Worm (Caenorhabditis elegans) whole organism, late embryonic: ENCODE results near the gene aakb-1.
A peak's percentile ranks its signal among the peaks of the same experiment; 100 is the strongest.

Source experiments
- C38D4.7 ChIP-seq: fragments of 200-800 bp; sonication (Bioruptor generic); optimal IDR thresholded peaks from 2 replicates; lab custom pipeline; 2018; ENCODE audit warnings: mild to moderate bottlenecking, missing genetic modification characterization, moderate library complexity, missing compliant biosample characterization
- F13H6.1 ChIP-seq: sonication (generic microtip); optimal IDR thresholded peaks from 2 replicates; lab custom pipeline; 2016; ENCODE audit warnings: missing genetic modification characterization, missing compliant biosample characterization
- K09A11.1 ChIP-seq: sonication (generic microtip); optimal IDR thresholded peaks from 2 replicates; lab custom pipeline; 2017; ENCODE audit warnings: antibody characterized with exemption, mild to moderate bottlenecking, missing genetic modification characterization, missing compliant biosample characterization; ENCODE audit not compliant: insufficient read depth
- T23F11.4 ChIP-seq: fragments of 200-800 bp; sonication (Bioruptor generic); optimal IDR thresholded peaks from 2 replicates; lab custom pipeline; 2018; ENCODE audit warnings: mild to moderate bottlenecking, missing genetic modification characterization, missing compliant biosample characterization
- Y22D7AL.16 ChIP-seq: sonication (generic microtip); optimal IDR thresholded peaks from 2 replicates; lab custom pipeline; 2016; ENCODE audit warnings: missing genetic modification characterization, missing compliant biosample characterization
- ahr-1 ChIP-seq: sonication (generic microtip); optimal IDR thresholded peaks from 2 replicates; lab custom pipeline; 2016; ENCODE audit warnings: missing genetic modification characterization, missing compliant biosample characterization
- ama-1 ChIP-seq: fragments of 150-350 bp; optimal IDR thresholded peaks from 2 replicates; lab custom pipeline; 2014
- ceh-14 ChIP-seq: sonication (generic microtip); optimal IDR thresholded peaks from 2 replicates; lab custom pipeline; 2016; ENCODE audit warnings: missing genotype, missing genetic modification characterization, missing compliant biosample characterization
- ceh-18 ChIP-seq: sonication (generic microtip); optimal IDR thresholded peaks from 2 replicates; lab custom pipeline; 2016; ENCODE audit warnings: missing genetic modification characterization, missing compliant biosample characterization
- ceh-19 ChIP-seq: fragments of 200-800 bp; sonication (Bioruptor generic); optimal IDR thresholded peaks from 2 replicates; lab custom pipeline; 2018; ENCODE audit warnings: mild to moderate bottlenecking, missing genetic modification characterization, missing compliant biosample characterization
- ceh-30 ChIP-seq: fragments of 150-350 bp; optimal IDR thresholded peaks from 2 replicates; lab custom pipeline; 2014; ENCODE audit warnings: missing biosample characterization, missing genetic modification characterization
- ceh-31 ChIP-seq: sonication (generic microtip); optimal IDR thresholded peaks from 2 replicates; lab custom pipeline; 2016; ENCODE audit warnings: missing genetic modification characterization, missing compliant biosample characterization
- ceh-6 ChIP-seq: fragments of 200-800 bp; sonication (Bioruptor generic); optimal IDR thresholded peaks from 2 replicates; lab custom pipeline; 2018; ENCODE audit warnings: mild to moderate bottlenecking, missing genetic modification characterization, missing compliant biosample characterization
- ceh-9 ChIP-seq: sonication (generic microtip); optimal IDR thresholded peaks from 2 replicates; lab custom pipeline; 2016; ENCODE audit warnings: mild to moderate bottlenecking, missing genetic modification characterization, inconsistent platforms, missing compliant biosample characterization
- che-1 ChIP-seq: sonication (generic microtip); optimal IDR thresholded peaks from 2 replicates; lab custom pipeline; 2016; ENCODE audit warnings: mild to moderate bottlenecking, missing genetic modification characterization, missing compliant biosample characterization
- dve-1 ChIP-seq: sonication (generic microtip); optimal IDR thresholded peaks from 2 replicates; lab custom pipeline; 2017; ENCODE audit warnings: antibody characterized with exemption, mild to moderate bottlenecking, missing genetic modification characterization, missing compliant biosample characterization
- elt-2 ChIP-seq: sonication (generic microtip); optimal IDR thresholded peaks from 2 replicates; lab custom pipeline; 2016; ENCODE audit warnings: missing genetic modification reagents, missing genetic modification characterization, missing compliant biosample characterization
- elt-4 ChIP-seq: sonication (generic microtip); optimal IDR thresholded peaks from 2 replicates; lab custom pipeline; 2016; ENCODE audit warnings: missing genetic modification characterization, missing compliant biosample characterization
- ets-4 ChIP-seq: sonication (generic microtip); optimal IDR thresholded peaks from 2 replicates; lab custom pipeline; 2016; ENCODE audit warnings: missing genetic modification characterization, missing compliant biosample characterization
- eyg-1 ChIP-seq: sonication (generic microtip); optimal IDR thresholded peaks from 2 replicates; lab custom pipeline; 2016; ENCODE audit warnings: missing genotype, missing genetic modification characterization, missing compliant biosample characterization
- fax-1 ChIP-seq: sonication (generic microtip); optimal IDR thresholded peaks from 2 replicates; lab custom pipeline; 2016; ENCODE audit warnings: missing genotype, missing genetic modification characterization, missing compliant biosample characterization
- gmeb-2 ChIP-seq: sonication (generic microtip); optimal IDR thresholded peaks from 2 replicates; lab custom pipeline; 2016; ENCODE audit warnings: missing genetic modification characterization, inconsistent platforms, missing compliant biosample characterization
- hlh-13 ChIP-seq: fragments of 200-800 bp; sonication (Bioruptor generic); optimal IDR thresholded peaks from 2 replicates; lab custom pipeline; 2018; ENCODE audit warnings: mild to moderate bottlenecking, missing genetic modification characterization, missing compliant biosample characterization
- hlh-15 ChIP-seq: sonication (generic microtip); optimal IDR thresholded peaks from 2 replicates; lab custom pipeline; 2016; ENCODE audit warnings: missing genetic modification characterization, missing compliant biosample characterization
- hlh-6 ChIP-seq: sonication (generic microtip); optimal IDR thresholded peaks from 2 replicates; lab custom pipeline; 2016; ENCODE audit warnings: missing genotype, missing genetic modification characterization, missing compliant biosample characterization
- hlh-8 ChIP-seq: sonication (generic microtip); optimal IDR thresholded peaks from 2 replicates; lab custom pipeline; 2016; ENCODE audit warnings: missing genotype, missing genetic modification characterization, missing compliant biosample characterization
- lim-6 ChIP-seq: sonication (generic microtip); optimal IDR thresholded peaks from 2 replicates; lab custom pipeline; 2016; ENCODE audit warnings: missing genetic modification characterization, missing compliant biosample characterization
- nfya-1 ChIP-seq: sonication (generic microtip); optimal IDR thresholded peaks from 2 replicates; lab custom pipeline; 2017; ENCODE audit warnings: missing genetic modification characterization, mild to moderate bottlenecking, missing compliant biosample characterization, antibody characterized with exemption, moderate library complexity
- npax-4 ChIP-seq: sonication (generic microtip); optimal IDR thresholded peaks from 2 replicates; lab custom pipeline; 2016; ENCODE audit warnings: missing genetic modification characterization, missing compliant biosample characterization
- odd-2 ChIP-seq: sonication (generic microtip); optimal IDR thresholded peaks from 2 replicates; lab custom pipeline; 2017; ENCODE audit warnings: antibody characterized with exemption, mild to moderate bottlenecking, missing genetic modification characterization, missing compliant biosample characterization
- pag-3 ChIP-seq: sonication (generic microtip); optimal IDR thresholded peaks from 2 replicates; lab custom pipeline; 2016; ENCODE audit warnings: missing compliant biosample characterization, missing genetic modification characterization, borderline replicate concordance
- pha-4 ChIP-seq: fragments of 150-350 bp; optimal IDR thresholded peaks from 2 replicates; lab custom pipeline; 2018; ENCODE audit warnings: missing biosample characterization, missing genetic modification reagents, missing genetic modification characterization
- pqm-1 ChIP-seq: sonication (generic microtip); optimal IDR thresholded peaks from 2 replicates; lab custom pipeline; 2016; ENCODE audit warnings: missing genetic modification characterization, missing compliant biosample characterization
- pros-1 ChIP-seq: fragments of 150-350 bp; optimal IDR thresholded peaks from 2 replicates; lab custom pipeline; 2014; ENCODE audit warnings: missing biosample characterization, missing genetic modification reagents, missing genetic modification characterization
- ref-2 ChIP-seq: sonication (generic microtip); optimal IDR thresholded peaks from 2 replicates; lab custom pipeline; 2016; ENCODE audit warnings: missing genetic modification characterization, missing compliant biosample characterization
- syd-9 ChIP-seq: sonication (generic microtip); optimal IDR thresholded peaks from 2 replicates; lab custom pipeline; 2016; ENCODE audit warnings: mild to moderate bottlenecking, missing genetic modification characterization, moderate library complexity, missing compliant biosample characterization
- tbx-7 ChIP-seq: sonication (generic microtip); optimal IDR thresholded peaks from 2 replicates; lab custom pipeline; 2016; ENCODE audit warnings: missing genotype, missing genetic modification characterization, missing compliant biosample characterization
- ttx-3 ChIP-seq: sonication (generic microtip); optimal IDR thresholded peaks from 2 replicates; lab custom pipeline; 2016; ENCODE audit warnings: missing genetic modification reagents, missing genetic modification characterization, missing compliant biosample characterization
- unc-3 ChIP-seq, 2 experiments: fragments of 200-800 bp in 1 of 2; sonication (Bioruptor generic) in 1 of 2; sonication (generic microtip) in 1 of 2; conservative IDR thresholded peaks in 1 of 2; optimal IDR thresholded peaks in 1 of 2; 2 replicates each; pipeline versions ENCODE4 v1.3.6 to Lab custom; 2016 to 2022; ENCODE audit warnings: missing compliant biosample characterization in 2 of 2, missing genetic modification characterization in 2 of 2, missing genetic modification reagents in 1 of 2

The aakb-1 gene

DNA sequence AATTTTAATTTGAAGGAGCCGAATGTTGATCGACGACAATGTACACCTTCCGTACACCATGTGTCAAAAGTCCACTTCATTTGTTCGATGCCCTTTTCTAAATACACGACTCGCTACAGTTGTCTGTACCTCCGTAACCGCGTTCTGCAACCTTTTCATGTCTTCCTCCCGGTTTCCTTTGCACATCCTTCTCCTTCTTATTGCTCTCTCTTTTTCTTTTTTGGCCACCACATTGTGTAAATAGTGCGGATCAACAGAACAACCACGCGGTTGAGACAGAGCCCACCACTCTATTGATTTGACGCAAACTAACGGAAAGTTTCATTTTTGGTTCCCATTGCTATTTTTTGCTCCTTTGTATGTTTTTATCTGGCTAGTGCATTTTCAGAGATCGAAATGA is 12.2 kb upstream of the aakb-1 start:
- TF ChIP-seq K09A11.1 (no peak), gmeb-2 (tag; lab: Kevin White, UChicago) (no peak), lim-6 (tag; lab: Kevin White, UChicago) (no peak), C38D4.7 (GFP tag; lab: Kevin White, UChicago) (no peak), ceh-19 (GFP tag; lab: Kevin White, UChicago) (no peak), ttx-3 (tag; lab: Kevin White, UChicago) (no peak), ets-4 (tag; lab: Kevin White, UChicago) (no peak), ceh-30 (tag; lab: Kevin White, UChicago) (no peak), fax-1 (tag; lab: Kevin White, UChicago) (no peak), odd-2 (tag; lab: Kevin White, UChicago) (no peak), ceh-18 (tag; lab: Kevin White, UChicago) (no peak), elt-2 (no peak), pha-4 (tag; lab: Kevin White, UChicago) (no peak), pros-1 (tag; lab: Kevin White, UChicago) (no peak)

ce11 chrX:13744543-13745113 is 10.9 kb upstream of the aakb-1 start:
- TF ChIP-seq pqm-1 (tag; lab: Kevin White, UChicago) (no peak), ceh-18 (tag; lab: Kevin White, UChicago) (peak; percentile 50), fax-1 (tag; lab: Kevin White, UChicago) (no peak)

ce11 chrX:13745558-13745957 is 10.0 kb upstream of the aakb-1 start:
- TF ChIP-seq che-1 (tag; lab: Kevin White, UChicago) (no peak), ceh-6 (GFP tag; lab: Kevin White, UChicago) (no peak), eyg-1 (tag; lab: Kevin White, UChicago) (no peak), ttx-3 (tag; lab: Kevin White, UChicago) (no peak), pag-3 (tag; lab: Kevin White, UChicago) (no peak), tbx-7 (tag; lab: Kevin White, UChicago) (no peak), ceh-31 (no peak), syd-9 (tag; lab: Kevin White, UChicago) (no peak), ceh-9 (tag; lab: Kevin White, UChicago) (no peak), dve-1 (tag; lab: Kevin White, UChicago) (no peak), elt-4 (tag; lab: Kevin White, UChicago) (no peak), hlh-13 (no peak), ceh-14 (tag; lab: Kevin White, UChicago) (no peak), npax-4 (tag; lab: Kevin White, UChicago) (no peak), K09A11.1 (no peak), pros-1 (tag; lab: Kevin White, UChicago) (no peak), F13H6.1 (no peak), hlh-15 (tag; lab: Kevin White, UChicago) (no peak), odd-2 (tag; lab: Kevin White, UChicago) (no peak)

DNA sequence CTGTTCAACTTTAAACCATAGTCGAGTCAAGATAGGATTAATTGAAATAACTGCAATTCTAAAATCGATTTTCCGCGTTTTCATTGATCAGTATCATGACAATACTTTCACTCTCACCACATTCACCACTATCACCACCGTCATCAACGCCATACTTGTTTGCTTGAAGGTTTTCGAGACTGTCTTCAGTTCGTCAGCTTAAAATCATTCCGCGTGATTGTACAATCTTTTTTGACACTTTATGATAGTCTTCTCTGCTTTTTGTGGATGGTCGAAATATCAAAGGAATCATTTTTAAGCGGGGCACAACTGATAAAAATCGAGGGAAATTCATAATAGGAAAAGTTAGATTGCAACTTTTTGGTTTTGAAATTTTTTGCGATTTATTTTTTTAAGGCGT is 9.3 kb upstream of the aakb-1 start:
- no peak for TF ChIP-seq ttx-3 (tag; lab: Kevin White, UChicago)
- no peak for TF ChIP-seq hlh-6 (tag; lab: Kevin White, UChicago)
- TF ChIP-seq nfya-1 (tag; lab: Kevin White, UChicago) = no peak
- no peak for TF ChIP-seq dve-1 (tag; lab: Kevin White, UChicago)
- no peak for TF ChIP-seq hlh-8 (tag; lab: Kevin White, UChicago)
- no peak for TF ChIP-seq hlh-13
- no peak for TF ChIP-seq ceh-18 (tag; lab: Kevin White, UChicago)
- no peak for TF ChIP-seq ceh-19 (GFP tag; lab: Kevin White, UChicago)
- no peak for TF ChIP-seq che-1 (tag; lab: Kevin White, UChicago)
- TF ChIP-seq ama-1 (lab: Kevin White, UChicago) = no peak
- TF ChIP-seq elt-2 = no peak
- no peak for TF ChIP-seq unc-3 (GFP tag; conservative IDR thresholded peaks at IDR 0.05; lab: Robert Waterston, UW)
- TF ChIP-seq unc-3 (tag; optimal IDR thresholded peaks at IDR 0.05; lab: Kevin White, UChicago) = no peak
- TF ChIP-seq ref-2 (tag; lab: Kevin White, UChicago) = no peak
- TF ChIP-seq T23F11.4 (GFP tag; lab: Kevin White, UChicago) = no peak
- TF ChIP-seq ahr-1 (tag; lab: Kevin White, UChicago) = no peak
- TF ChIP-seq lim-6 (tag; lab: Kevin White, UChicago) = no peak
- TF ChIP-seq Y22D7AL.16 (tag; lab: Kevin White, UChicago) = no peak
